Fruit fly (Drosophila melanogaster): ENCODE data around the gene CrzR.

The CrzR gene

DNA sequence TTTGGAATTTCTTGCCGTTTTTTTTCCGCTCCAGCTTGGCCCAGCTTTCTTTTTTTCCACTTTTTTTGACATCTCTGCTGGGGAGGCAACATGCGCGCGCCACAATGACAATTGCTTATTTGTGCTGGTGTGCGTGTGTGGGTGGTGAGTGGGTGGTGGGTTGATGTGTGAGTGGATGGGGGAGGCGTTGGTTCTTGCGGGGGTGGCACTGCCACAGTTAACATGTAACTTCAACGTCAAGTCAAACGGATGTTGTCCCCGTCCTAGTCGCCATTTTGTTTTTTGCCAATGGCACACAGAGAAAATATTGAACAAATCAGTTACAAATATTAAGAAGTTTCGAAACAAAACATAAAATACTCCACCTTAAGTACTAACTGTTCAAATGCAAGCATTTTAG is 40.8 kb downstream of the CrzR start, which contains the start of gene CG44355:
TSS of gene CG44355 (plus strand) at position 301 of the 400 bp plus-strand sequence.
- no peak for TF ChIP-seq CG8478 (optimal IDR thresholded peaks at IDR 0.05)
- no peak for TF ChIP-seq CTCF (optimal IDR thresholded peaks at IDR 0.05)

DNA sequence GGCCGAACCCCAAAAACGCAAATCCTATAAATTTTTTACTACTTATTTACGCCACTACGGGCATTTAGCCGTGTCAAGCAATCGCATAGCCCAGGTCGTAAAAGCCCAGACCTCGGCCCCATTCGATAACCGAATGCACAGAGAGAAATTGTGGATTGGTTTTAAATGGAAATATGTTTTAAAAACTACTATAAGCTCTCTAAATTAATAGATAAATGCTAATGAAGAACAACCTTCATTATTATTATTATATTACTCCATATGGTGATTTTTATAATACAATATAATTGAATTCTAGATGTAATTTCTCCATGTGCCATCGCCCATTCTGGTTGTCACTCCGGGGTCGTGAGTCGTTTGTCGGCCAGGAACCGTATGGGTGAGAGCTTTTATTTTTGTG is 45.4 kb downstream of the CrzR start:
- TF ChIP-seq CG8478 (optimal IDR thresholded peaks at IDR 0.05): no peak
- TF ChIP-seq CTCF (optimal IDR thresholded peaks at IDR 0.05): no peak

DNA sequence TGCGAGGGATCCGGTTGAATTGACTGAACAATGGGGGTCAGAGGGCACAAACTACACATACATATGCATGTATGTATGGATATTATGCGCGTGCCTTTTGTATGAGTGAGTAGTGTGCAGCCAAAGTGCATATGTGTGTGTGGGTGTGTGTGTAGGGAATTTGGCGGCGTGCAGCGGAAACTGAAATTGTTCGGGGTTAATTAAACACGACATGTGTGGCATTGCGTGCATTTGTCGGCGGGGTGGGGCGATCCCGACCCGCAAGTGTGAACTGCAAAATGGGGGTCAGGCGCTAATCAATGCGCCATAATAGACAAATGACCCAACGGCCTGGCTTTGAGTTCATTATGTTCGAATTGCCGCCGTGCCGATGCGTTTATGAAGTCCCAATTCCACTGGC is 53.3 kb downstream of the CrzR start:
- TF ChIP-seq CTCF (optimal IDR thresholded peaks at IDR 0.05) (no peak), CG8478 (optimal IDR thresholded peaks at IDR 0.05) (no peak)

DNA sequence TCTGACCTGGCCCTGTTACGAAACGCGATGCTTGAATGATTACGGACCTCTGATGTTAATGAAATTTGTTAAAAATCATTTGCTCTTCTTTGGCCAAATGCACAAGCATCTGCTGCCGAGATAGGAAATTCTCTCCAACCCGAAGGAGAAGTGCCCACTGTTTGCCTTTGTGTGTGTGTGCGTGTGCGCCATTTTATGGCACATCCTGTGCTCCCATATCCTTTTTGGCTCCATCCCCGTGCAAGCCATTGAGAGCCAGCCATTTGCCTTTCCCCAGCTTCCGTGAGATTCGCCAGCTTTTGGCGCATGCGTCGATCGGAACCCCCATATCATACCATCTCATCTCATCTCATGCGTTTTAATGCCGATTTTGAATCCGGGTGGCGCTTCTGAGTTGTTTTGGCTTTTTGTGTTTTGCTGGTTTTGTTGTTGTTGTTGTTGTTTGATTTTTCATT is 55.2 kb downstream of the CrzR start, which contains the start of gene CG4328:
TSS of gene CG4328 (minus strand) at position 51 of the 455 bp plus-strand sequence.
- TF ChIP-seq CG8478 (optimal IDR thresholded peaks at IDR 0.05) (no peak), CTCF (optimal IDR thresholded peaks at IDR 0.05) (no peak)

DNA sequence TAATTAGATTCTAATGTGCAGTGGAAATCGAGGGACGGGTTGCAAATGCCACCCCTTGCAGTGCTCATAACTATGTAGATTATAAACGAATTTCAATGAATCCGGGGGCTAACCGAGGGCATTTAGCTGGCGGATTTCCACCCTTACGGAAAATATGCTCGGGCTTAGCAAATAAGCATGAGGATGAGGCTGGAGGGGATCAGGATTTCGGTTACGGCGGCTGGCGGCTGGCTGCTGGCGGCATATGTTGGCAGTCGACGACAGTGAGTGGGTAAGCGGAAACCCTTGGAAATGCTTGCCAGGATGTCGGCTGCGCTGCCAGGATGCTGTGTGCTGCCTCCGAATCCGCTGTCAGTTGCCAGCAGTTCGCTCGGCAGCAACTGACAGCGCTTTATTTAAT is 56.7 kb downstream of the CrzR start:
- no peak for TF ChIP-seq CG8478 (optimal IDR thresholded peaks at IDR 0.05)
- TF ChIP-seq CTCF (optimal IDR thresholded peaks at IDR 0.05): no peak

DNA sequence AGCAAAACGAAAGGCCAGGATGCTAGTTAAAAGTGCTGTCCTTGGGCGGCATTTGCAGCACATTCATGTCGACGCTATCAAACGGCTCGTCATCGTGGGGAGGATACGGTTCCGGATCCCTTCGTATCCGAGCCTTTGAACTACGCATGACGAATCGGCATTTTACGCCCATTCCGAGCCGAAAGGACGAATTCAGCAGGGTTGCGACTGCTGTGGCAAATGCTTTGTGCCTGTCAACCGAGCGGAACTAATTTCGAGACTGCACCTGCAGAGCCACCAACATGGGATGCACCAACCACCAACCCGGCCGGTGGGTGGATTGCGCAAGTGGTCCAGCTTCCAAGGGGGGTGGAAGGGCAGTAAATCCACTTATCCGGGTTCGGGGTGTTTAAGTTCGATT is 60.8 kb downstream of the CrzR start:
- TF ChIP-seq CTCF (optimal IDR thresholded peaks at IDR 0.05): no peak
- no peak for TF ChIP-seq CG8478 (optimal IDR thresholded peaks at IDR 0.05)

DNA sequence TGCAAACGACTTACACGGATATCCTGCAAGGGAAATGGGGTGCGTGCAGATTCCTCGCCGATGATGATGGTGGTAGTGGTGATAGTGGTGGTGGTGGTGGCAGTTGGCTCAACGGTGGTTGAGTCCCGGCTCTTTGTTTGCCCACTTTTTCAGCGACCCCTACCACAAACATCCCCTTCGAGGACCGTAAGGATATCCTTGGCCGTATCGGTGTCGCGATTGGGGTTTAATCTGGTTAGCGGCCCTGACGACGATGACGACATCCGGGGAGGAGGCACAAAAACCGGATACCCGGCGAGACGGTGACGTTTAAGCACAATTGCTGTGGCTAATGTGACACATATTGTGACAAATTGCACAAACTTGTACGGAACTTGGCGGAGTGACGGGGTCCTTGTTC is 61.7 kb downstream of the CrzR start:
- TF ChIP-seq CTCF (optimal IDR thresholded peaks at IDR 0.05): no peak
- TF ChIP-seq CG8478 (optimal IDR thresholded peaks at IDR 0.05): no peak
